Worm (Caenorhabditis elegans) whole organism, L1 larva: ENCODE measurements around the gene F31F4.11.

Source experiments
- C16A3.4 ChIP-seq: fragments of 150-350 bp; optimal IDR thresholded peaks from 2 replicates; lab custom pipeline; 2014; ENCODE audit warnings: missing biosample characterization, missing genetic modification characterization
- Y116A8C.19 ChIP-seq: sonication (generic microtip); optimal IDR thresholded peaks from 2 replicates; lab custom pipeline; 2016; ENCODE audit warnings: missing compliant biosample characterization, missing genetic modification characterization, borderline replicate concordance
- alr-1 ChIP-seq: fragments of 200-800 bp; sonication (Bioruptor generic); optimal IDR thresholded peaks from 2 replicates; lab custom pipeline; 2018; ENCODE audit warnings: borderline replicate concordance, mild to moderate bottlenecking, missing genetic modification characterization, missing compliant biosample characterization
- aly-2 ChIP-seq: fragments of 150-350 bp; optimal IDR thresholded peaks from 2 replicates; lab custom pipeline; 2014; ENCODE audit warnings: missing biosample characterization, missing genetic modification characterization
- ama-1 ChIP-seq: fragments of 150-350 bp; optimal IDR thresholded peaks from 2 replicates; lab custom pipeline; 2014
- ceh-63 ChIP-seq: fragments of 200-800 bp; sonication (Bioruptor generic); optimal IDR thresholded peaks from 2 replicates; lab custom pipeline; 2018; ENCODE audit warnings: mild to moderate bottlenecking, missing genetic modification characterization, missing compliant biosample characterization
- ceh-8 ChIP-seq: fragments of 200-800 bp; sonication (Bioruptor generic); optimal IDR thresholded peaks from 2 replicates; lab custom pipeline; 2018; ENCODE audit warnings: mild to moderate bottlenecking, missing genetic modification characterization, moderate library complexity, missing compliant biosample characterization
- ceh-82 ChIP-seq, 3 experiments: fragments of 150-350 bp in 1 of 3; sonication (generic microtip) in 2 of 3; optimal IDR thresholded peaks; 2 replicates each; lab custom pipeline; 2014 to 2017; ENCODE audit warnings: missing biosample characterization in 3 of 3, missing genetic modification characterization in 3 of 3
- ceh-88 ChIP-seq: fragments of 200-800 bp; sonication (Bioruptor generic); IDR thresholded peaks from 2 replicates; pipeline ENCODE4 v1.3.6; 2022; ENCODE audit warnings: missing genetic modification characterization, missing compliant biosample characterization
- dsc-1 ChIP-seq: sonication (generic microtip); optimal IDR thresholded peaks from 2 replicates; lab custom pipeline; 2016; ENCODE audit warnings: mild to moderate bottlenecking, missing genetic modification characterization, missing compliant biosample characterization
- efl-1 ChIP-seq, 4 experiments: fragments of 150-350 bp; optimal IDR thresholded peaks in 3 of 4; peaks in 1 of 4; 1 replicate in 1 of 4; 2 replicates in 3 of 4; lab custom pipeline; 2014; ENCODE audit warnings: missing biosample characterization in 2 of 4, missing genetic modification characterization in 2 of 4, missing genetic modification reagents in 2 of 4
- egl-27 ChIP-seq, 2 experiments: fragments of 150-350 bp in 1 of 2; sonication (generic microtip); optimal IDR thresholded peaks; 3 replicates each; lab custom pipeline; 2017 to 2018; ENCODE audit warnings: missing biosample characterization in 2 of 2, missing genetic modification characterization in 2 of 2, missing genetic modification reagents in 2 of 2
- fkh-10 ChIP-seq: sonication (generic microtip); optimal IDR thresholded peaks from 2 replicates; lab custom pipeline; 2017; ENCODE audit warnings: missing biosample characterization, missing genetic modification reagents, missing genetic modification characterization
- hlh-17 ChIP-seq: fragments of 200-800 bp; sonication (Bioruptor generic); optimal IDR thresholded peaks from 2 replicates; lab custom pipeline; 2018; ENCODE audit warnings: missing genetic modification characterization, mild to moderate bottlenecking, missing compliant biosample characterization, moderate library complexity, borderline replicate concordance
- hlh-4 ChIP-seq: sonication (generic microtip); optimal IDR thresholded peaks from 2 replicates; lab custom pipeline; 2016; ENCODE audit warnings: mild to moderate bottlenecking, missing genetic modification characterization, missing compliant biosample characterization
- jun-1 ChIP-seq: fragments of 150-350 bp; optimal IDR thresholded peaks from 2 replicates; lab custom pipeline; 2014; ENCODE audit warnings: missing biosample characterization, missing genetic modification reagents, missing genetic modification characterization
- lin-14 ChIP-seq: fragments of 200-800 bp; sonication (Bioruptor generic); optimal IDR thresholded peaks from 2 replicates; lab custom pipeline; 2018; ENCODE audit warnings: mild to moderate bottlenecking, missing genetic modification characterization, moderate library complexity, missing compliant biosample characterization
- lin-35 ChIP-seq, 2 experiments: fragments of 150-350 bp; optimal IDR thresholded peaks; 2 replicates each; lab custom pipeline; 2014; ENCODE audit warnings: missing biosample characterization in 2 of 2, missing genetic modification characterization in 2 of 2, missing genetic modification reagents in 2 of 2
- mab-9 ChIP-seq: fragments of 200-800 bp; sonication (Bioruptor generic); IDR thresholded peaks from 2 replicates; pipeline ENCODE4 v1.3.6; 2022; ENCODE audit warnings: missing genetic modification reagents, missing genetic modification characterization, missing compliant biosample characterization
- mep-1 ChIP-seq: fragments of 150-350 bp; optimal IDR thresholded peaks from 2 replicates; lab custom pipeline; 2014; ENCODE audit warnings: missing biosample characterization, missing genetic modification characterization
- nhr-20 ChIP-seq: sonication (generic microtip); optimal IDR thresholded peaks from 2 replicates; lab custom pipeline; 2016; ENCODE audit warnings: mild to moderate bottlenecking, missing genetic modification characterization, missing compliant biosample characterization
- nhr-237 ChIP-seq: fragments of 150-350 bp; optimal IDR thresholded peaks from 2 replicates; lab custom pipeline; 2014; ENCODE audit warnings: missing biosample characterization, missing genetic modification characterization
- nhr-47 ChIP-seq: sonication (generic microtip); optimal IDR thresholded peaks from 2 replicates; lab custom pipeline; 2016; ENCODE audit warnings: mild to moderate bottlenecking, missing genetic modification characterization, moderate library complexity, missing compliant biosample characterization
- pag-3 ChIP-seq: sonication (generic microtip); optimal IDR thresholded peaks from 2 replicates; lab custom pipeline; 2017; ENCODE audit warnings: missing genetic modification characterization, mild to moderate bottlenecking, missing compliant biosample characterization, antibody characterized with exemption, borderline replicate concordance; ENCODE audit not compliant: insufficient read depth
- pqm-1 ChIP-seq: sonication (generic microtip); optimal IDR thresholded peaks from 3 replicates; lab custom pipeline; 2017; ENCODE audit warnings: missing biosample characterization, missing genetic modification characterization
- rnt-1 ChIP-seq: sonication (generic microtip); optimal IDR thresholded peaks from 2 replicates; lab custom pipeline; 2016; ENCODE audit warnings: mild to moderate bottlenecking, missing genetic modification characterization, moderate library complexity, missing compliant biosample characterization
- snu-23 ChIP-seq: sonication (generic microtip); optimal IDR thresholded peaks from 2 replicates; lab custom pipeline; 2016; ENCODE audit warnings: missing genetic modification characterization, missing compliant biosample characterization
- sptf-1 ChIP-seq: fragments of 150-350 bp; optimal IDR thresholded peaks from 2 replicates; lab custom pipeline; 2014; ENCODE audit warnings: missing biosample characterization, missing genetic modification characterization
- sup-37 ChIP-seq: fragments of 200-800 bp; sonication (Bioruptor generic); optimal IDR thresholded peaks from 2 replicates; lab custom pipeline; 2018; ENCODE audit warnings: mild to moderate bottlenecking, missing genetic modification characterization, missing compliant biosample characterization
- tlp-1 ChIP-seq: fragments of 150-350 bp; optimal IDR thresholded peaks from 2 replicates; lab custom pipeline; 2014; ENCODE audit warnings: missing biosample characterization, missing genetic modification characterization
- unc-30 ChIP-seq: sonication (generic microtip); optimal IDR thresholded peaks from 2 replicates; lab custom pipeline; 2017; ENCODE audit warnings: missing biosample characterization, missing genetic modification characterization
- unc-62 ChIP-seq: fragments of 150-350 bp; optimal IDR thresholded peaks from 2 replicates; lab custom pipeline; 2014; ENCODE audit warnings: missing biosample characterization, missing genetic modification reagents, missing genetic modification characterization
- unc-98 ChIP-seq: fragments of 200-800 bp; sonication (Bioruptor generic); IDR thresholded peaks from 2 replicates; pipeline ENCODE4 v1.3.6; 2022; ENCODE audit warnings: missing genetic modification characterization, missing compliant biosample characterization
- xbp-1 ChIP-seq: sonication (generic microtip); optimal IDR thresholded peaks from 2 replicates; lab custom pipeline; 2016; ENCODE audit warnings: missing genetic modification characterization, missing compliant biosample characterization
- zag-1 ChIP-seq: fragments of 150-350 bp; optimal IDR thresholded peaks from 2 replicates; lab custom pipeline; 2014; ENCODE audit warnings: missing biosample characterization, missing genetic modification characterization
- ztf-4 ChIP-seq: fragments of 150-350 bp; optimal IDR thresholded peaks from 2 replicates; lab custom pipeline; 2014; ENCODE audit warnings: missing biosample characterization, missing genetic modification characterization

F31F4.11 gene

DNA sequence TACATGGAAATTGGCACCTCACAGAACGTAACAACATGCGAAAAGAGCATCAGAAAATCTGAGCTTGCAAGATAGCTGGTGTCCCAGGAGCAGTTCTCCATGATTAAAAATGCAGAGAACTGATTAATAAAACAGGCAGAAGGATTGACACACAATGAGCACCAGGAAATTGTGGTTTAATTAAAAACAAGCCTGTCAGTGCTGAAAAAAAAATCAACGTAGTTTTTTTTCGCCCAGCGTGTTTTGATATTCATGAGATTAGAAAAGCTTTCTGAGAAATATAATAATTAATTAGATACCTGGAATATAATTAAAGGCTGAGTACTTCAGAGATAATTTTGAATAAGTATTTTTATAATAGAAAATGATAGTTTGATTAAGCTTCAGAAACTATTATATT lies 6.6 kb downstream of the F31F4.11 start, which contains the start of gene srh-246 (continued):
- TF ChIP-seq jun-1 (tag; lab: Kevin White, UChicago): no peak

DNA sequence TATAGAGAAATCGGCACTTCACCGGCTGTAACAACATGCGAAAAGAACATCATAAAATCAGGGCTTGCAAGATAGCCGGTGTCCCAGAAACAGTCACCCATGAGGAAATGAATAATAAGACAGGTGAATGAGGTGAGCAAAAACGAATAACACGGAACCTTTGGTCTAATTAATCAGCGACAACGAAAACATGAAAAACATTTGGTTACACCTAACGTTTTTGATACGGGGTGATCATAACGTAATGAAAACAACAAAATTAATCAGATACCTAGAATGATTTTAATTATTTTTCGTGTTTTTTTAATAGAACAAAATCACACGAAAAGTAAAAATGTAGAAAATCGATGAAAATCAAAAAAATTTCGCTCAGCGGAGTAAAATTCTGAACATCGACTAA lies 8.4 kb downstream of the F31F4.11 start, which contains the start of gene srh-245:
TSS of gene srh-245 (minus strand) at position 101 of the 400 bp plus-strand sequence.
- TF ChIP-seq zag-1: no peak
- no peak for TF ChIP-seq unc-98
- TF ChIP-seq unc-62: no peak
- TF ChIP-seq mab-9 (GFP tag; lab: Robert Waterston, UW): no peak
- no peak for TF ChIP-seq ceh-88 (GFP tag; lab: Robert Waterston, UW)
- no peak for TF ChIP-seq sptf-1
- TF ChIP-seq snu-23: no peak
- no peak for TF ChIP-seq pqm-1 (tag; lab: Kevin White, UChicago)
- TF ChIP-seq Y116A8C.19 (tag; lab: Kevin White, UChicago): no peak
- no peak for TF ChIP-seq ceh-82 (tag; optimal IDR thresholded peaks at IDR 0.05; lab: Kevin White, UChicago)
- no peak for TF ChIP-seq ama-1 (lab: Kevin White, UChicago)
- no peak for TF ChIP-seq alr-1
- no peak for TF ChIP-seq hlh-17 (GFP tag; lab: Kevin White, UChicago)

DNA sequence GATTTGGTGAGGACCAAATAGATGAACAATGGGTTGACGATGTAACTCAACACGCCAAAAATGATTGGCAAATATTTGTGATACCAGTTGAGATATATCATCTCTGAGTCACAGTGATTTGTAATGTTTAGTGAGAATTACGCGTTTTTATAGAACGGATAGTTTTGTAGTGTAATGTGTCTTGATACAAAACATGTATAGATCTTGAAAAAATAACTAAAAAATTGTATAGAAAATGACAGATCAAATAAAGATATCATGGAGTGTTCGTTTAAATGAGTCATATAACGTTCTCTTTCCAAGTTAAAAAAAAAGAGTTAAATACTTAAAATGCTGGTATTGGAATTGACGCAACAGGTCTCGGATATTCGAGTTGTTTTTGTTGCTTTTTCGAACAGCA lies 9.8 kb downstream of the F31F4.11 start, which contains the start of gene srj-6:
TSS of gene srj-6 (minus strand) at position 101 of the 400 bp plus-strand sequence.
- TF ChIP-seq hlh-4 (tag; lab: Kevin White, UChicago) (no peak), snu-23 (no peak), sup-37 (GFP tag; lab: Kevin White, UChicago) (no peak), ceh-63 (GFP tag; lab: Kevin White, UChicago) (no peak), nhr-20 (no peak)

DNA sequence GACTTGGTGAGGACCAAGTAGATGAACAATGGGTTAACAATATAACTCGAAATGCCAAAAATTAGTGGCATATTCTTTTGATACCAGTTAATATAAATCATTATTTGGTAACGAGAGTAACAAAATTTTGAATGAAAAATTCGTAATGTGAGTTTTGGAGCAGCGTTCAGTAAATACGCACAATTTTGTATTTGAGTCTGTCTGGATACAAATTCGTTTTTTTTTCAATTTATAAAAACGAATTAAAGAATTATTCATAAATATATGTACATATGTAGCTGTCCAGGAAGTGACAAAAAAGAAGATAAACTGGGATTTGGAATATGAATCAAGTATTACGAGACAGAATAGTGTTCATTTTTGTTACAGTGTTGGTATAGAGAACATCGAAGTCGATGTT lies 11.3 kb downstream of the F31F4.11 start, which contains the start of gene srj-5:
TSS of gene srj-5 (minus strand) at position 101 of the 400 bp plus-strand sequence.
- no peak for TF ChIP-seq fkh-10 (GFP tag; lab: Kevin White, UChicago)
- no peak for TF ChIP-seq egl-27 (tag; optimal IDR thresholded peaks at IDR 0.05; lab: Kevin White, UChicago)
- TF ChIP-seq sptf-1: no peak
- no peak for TF ChIP-seq nhr-237 (tag; lab: Kevin White, UChicago)
- no peak for TF ChIP-seq ceh-8 (GFP tag; lab: Kevin White, UChicago)
- no peak for TF ChIP-seq pag-3 (tag; lab: Kevin White, UChicago)
- no peak for TF ChIP-seq zag-1

DNA sequence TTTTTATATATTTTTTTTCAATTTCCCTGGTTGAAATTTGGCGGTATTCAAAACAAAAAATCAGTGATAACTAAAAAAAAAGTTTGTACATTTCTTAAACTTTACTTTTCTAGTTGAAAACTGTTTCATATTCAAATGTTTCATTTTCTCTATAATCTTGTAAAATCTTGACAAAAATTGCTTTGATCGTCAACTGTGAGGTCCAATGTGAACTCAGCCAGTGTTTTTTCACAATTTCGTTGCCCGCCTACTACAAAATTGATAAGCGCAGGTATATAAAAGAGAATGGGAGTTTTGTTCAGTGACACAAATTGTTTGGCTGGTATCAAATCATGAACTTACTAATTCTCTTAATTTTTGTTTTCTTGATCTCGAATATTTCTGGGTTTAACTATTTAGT lies 17.3 kb downstream of the F31F4.11 start, which contains the start of gene ugt-42:
TSS of gene ugt-42 (plus strand) at position 301 of the 400 bp plus-strand sequence.
- no peak for TF ChIP-seq nhr-20
- no peak for TF ChIP-seq tlp-1 (tag; lab: Kevin White, UChicago)
- no peak for TF ChIP-seq efl-1 (optimal IDR thresholded peaks at IDR 0.05; lab: Kevin White, UChicago)
- no peak for TF ChIP-seq efl-1 (GFP tag; optimal IDR thresholded peaks at IDR 0.05 in 1 of 2; lab: Kevin White, UChicago)
- TF ChIP-seq aly-2 (tag; lab: Kevin White, UChicago): no peak
- TF ChIP-seq unc-30 (tag; lab: Kevin White, UChicago): no peak
- no peak for TF ChIP-seq rnt-1 (tag; lab: Kevin White, UChicago)
- TF ChIP-seq mep-1 (tag; lab: Kevin White, UChicago): no peak
- TF ChIP-seq lin-14 (GFP tag; lab: Kevin White, UChicago): no peak
- no peak for TF ChIP-seq lin-35 (GFP tag; optimal IDR thresholded peaks at IDR 0.05; lab: Kevin White, UChicago)
- no peak for TF ChIP-seq nhr-47 (tag; lab: Kevin White, UChicago)
- TF ChIP-seq ztf-4: no peak
- no peak for TF ChIP-seq dsc-1 (tag; lab: Kevin White, UChicago)
- no peak for TF ChIP-seq C16A3.4 (tag; lab: Kevin White, UChicago)
- TF ChIP-seq xbp-1 (tag; lab: Kevin White, UChicago): no peak
- TF ChIP-seq fkh-10 (GFP tag; lab: Kevin White, UChicago): no peak
